Worm (Caenorhabditis elegans): Measurements from ENCODE around the gene nrde-1.

ce11 chrIII:3670336-3670735 lies 42.9 kb upstream of the nrde-1 start, which contains the start of gene C46F11.6:
- no peak for TF ChIP-seq F23B12.7 (tag; optimal IDR thresholded peaks at IDR 0.05; ENCODE audit: insufficient read depth)
- no peak for TF ChIP-seq somi-1 (GFP tag; optimal IDR thresholded peaks at IDR 0.05)
- no peak for TF ChIP-seq hsf-1 (GFP tag; IDR thresholded peaks at IDR 0.05)
- no peak for TF ChIP-seq hlh-12 (tag; optimal IDR thresholded peaks at IDR 0.05)
- TF ChIP-seq nhr-90 (tag; optimal IDR thresholded peaks at IDR 0.05): no peak
- TF ChIP-seq Y79H2A.3 (GFP tag; conservative IDR thresholded peaks at IDR 0.05): no peak
- no peak for TF ChIP-seq ceh-100 (GFP tag; IDR thresholded peaks at IDR 0.05)
- no peak for TF ChIP-seq C06A6.2 (GFP tag; conservative IDR thresholded peaks at IDR 0.05)
- TF ChIP-seq ama-1 (optimal IDR thresholded peaks at IDR 0.05): no peak
- TF ChIP-seq ama-1 (GFP tag; optimal IDR thresholded peaks at IDR 0.05): no peak
- no peak for TF ChIP-seq pha-4 (tag; optimal IDR thresholded peaks at IDR 0.05)
- no peak for TF ChIP-seq mel-28 (tag; optimal IDR thresholded peaks at IDR 0.05; ENCODE audit: borderline replicate concordance)
- TF ChIP-seq Y56A3A.18 (GFP tag; IDR thresholded peaks at IDR 0.05): no peak
